Fruit fly (Drosophila melanogaster) whole organism, embryonic: Measurements from ENCODE around the gene Dph5.

Experiments
- CG10431 ChIP-seq: fragments of 200-800 bp; sonication (Bioruptor generic); optimal IDR thresholded peaks from 3 replicates; lab custom pipeline; 2018; ENCODE audit warnings: missing biosample characterization, mild to moderate bottlenecking, missing genetic modification characterization
- CG10462 ChIP-seq: fragments of 200-800 bp; sonication (Bioruptor generic); optimal IDR thresholded peaks from 2 replicates; lab custom pipeline; 2016; ENCODE audit warnings: missing biosample characterization, missing genetic modification characterization
- CG11085 ChIP-seq: fragments of 200-800 bp; sonication (Bioruptor generic); IDR thresholded peaks from 2 replicates; pipeline ENCODE4 v1.3.6; 2022; ENCODE audit warnings: missing biosample characterization, missing genetic modification characterization
- CG14710 ChIP-seq: fragments of 200-800 bp; sonication (Bioruptor generic); optimal IDR thresholded peaks from 3 replicates; lab custom pipeline; 2019; ENCODE audit warnings: missing biosample characterization, mild to moderate bottlenecking, missing genetic modification characterization, moderate library complexity
- CG18011 ChIP-seq: fragments of 200-800 bp; sonication (Bioruptor generic); optimal IDR thresholded peaks from 2 replicates; lab custom pipeline; 2017; ENCODE audit warnings: missing biosample characterization, missing genetic modification characterization, mild to moderate bottlenecking, moderate library complexity, missing genotype
- CG31365 ChIP-seq: fragments of 200-800 bp; sonication (Bioruptor generic); optimal IDR thresholded peaks from 2 replicates; lab custom pipeline; 2018; ENCODE audit warnings: missing biosample characterization, mild to moderate bottlenecking, missing genetic modification characterization
- CG4820 ChIP-seq: fragments of 200-800 bp; sonication (Bioruptor generic); optimal IDR thresholded peaks from 3 replicates; lab custom pipeline; 2016; ENCODE audit warnings: missing biosample characterization, missing genetic modification characterization
- grau ChIP-seq: fragments of 200-800 bp; optimal IDR thresholded peaks from 3 replicates; lab custom pipeline; 2019; ENCODE audit warnings: missing biosample characterization, mild to moderate bottlenecking, missing genetic modification characterization, moderate library complexity
- hbn ChIP-seq: fragments of 200-800 bp; sonication (Bioruptor generic); IDR thresholded peaks from 2 replicates; pipeline ENCODE4 v1.3.6; 2022; ENCODE audit warnings: missing biosample characterization, missing genetic modification characterization; ENCODE audit not compliant: partially characterized antibody

- no peak for TF ChIP-seq CG10431 (GFP tag; lab: Kevin White, UChicago)
- TF ChIP-seq CG11085 = no peak
- TF ChIP-seq CG14710 (tag; lab: Kevin White, UChicago) = no peak
- TF ChIP-seq hbn (GFP tag; lab: Robert Waterston, UW) = no peak
- no peak for TF ChIP-seq CG31365 (tag; lab: Kevin White, UChicago)
- TF ChIP-seq grau (tag; lab: Kevin White, UChicago) = no peak
- TF ChIP-seq CG4820 (GFP tag; lab: Kevin White, UChicago) = no peak
- no peak for TF ChIP-seq CG18011 (GFP tag; lab: Kevin White, UChicago)
- no peak for TF ChIP-seq CG10462
Observed at dm6 chr3R:22557100-22557741, 25.8 kb downstream of the Dph5 start.
